Worm (Caenorhabditis elegans) whole organism, late embryonic: ENCODE results near the gene ZK632.4.

Source experiments
- C38D4.7 ChIP-seq: fragments of 200-800 bp; sonication (Bioruptor generic); optimal IDR thresholded peaks from 2 replicates; lab custom pipeline; 2018; ENCODE audit warnings: mild to moderate bottlenecking, missing genetic modification characterization, moderate library complexity, missing compliant biosample characterization
- K09A11.1 ChIP-seq: sonication (generic microtip); optimal IDR thresholded peaks from 2 replicates; lab custom pipeline; 2017; ENCODE audit warnings: antibody characterized with exemption, mild to moderate bottlenecking, missing genetic modification characterization, missing compliant biosample characterization; ENCODE audit not compliant: insufficient read depth
- ama-1 ChIP-seq: fragments of 150-350 bp; optimal IDR thresholded peaks from 2 replicates; lab custom pipeline; 2014
- ceh-18 ChIP-seq: sonication (generic microtip); optimal IDR thresholded peaks from 2 replicates; lab custom pipeline; 2016; ENCODE audit warnings: missing genetic modification characterization, missing compliant biosample characterization
- ceh-34 ChIP-seq: sonication (generic microtip); optimal IDR thresholded peaks from 2 replicates; lab custom pipeline; 2016; ENCODE audit warnings: mild to moderate bottlenecking, missing genetic modification characterization, missing compliant biosample characterization
- dve-1 ChIP-seq: sonication (generic microtip); optimal IDR thresholded peaks from 2 replicates; lab custom pipeline; 2017; ENCODE audit warnings: antibody characterized with exemption, mild to moderate bottlenecking, missing genetic modification characterization, missing compliant biosample characterization
- fkh-10 ChIP-seq: fragments of 150-350 bp; optimal IDR thresholded peaks from 2 replicates; lab custom pipeline; 2014; ENCODE audit warnings: missing biosample characterization, missing genetic modification reagents, missing genetic modification characterization
- pag-3 ChIP-seq: sonication (generic microtip); optimal IDR thresholded peaks from 2 replicates; lab custom pipeline; 2016; ENCODE audit warnings: missing compliant biosample characterization, missing genetic modification characterization, borderline replicate concordance
- unc-55 ChIP-seq: sonication (generic microtip); optimal IDR thresholded peaks from 2 replicates; lab custom pipeline; 2017; ENCODE audit warnings: missing biosample characterization, missing genetic modification reagents, missing genetic modification characterization
- unc-86 ChIP-seq: sonication (generic microtip); optimal IDR thresholded peaks from 2 replicates; lab custom pipeline; 2016; ENCODE audit warnings: missing genetic modification characterization, missing compliant biosample characterization
- zip-5 ChIP-seq: sonication (generic microtip); optimal IDR thresholded peaks from 2 replicates; lab custom pipeline; 2016; ENCODE audit warnings: missing genetic modification characterization, missing compliant biosample characterization

DNA sequence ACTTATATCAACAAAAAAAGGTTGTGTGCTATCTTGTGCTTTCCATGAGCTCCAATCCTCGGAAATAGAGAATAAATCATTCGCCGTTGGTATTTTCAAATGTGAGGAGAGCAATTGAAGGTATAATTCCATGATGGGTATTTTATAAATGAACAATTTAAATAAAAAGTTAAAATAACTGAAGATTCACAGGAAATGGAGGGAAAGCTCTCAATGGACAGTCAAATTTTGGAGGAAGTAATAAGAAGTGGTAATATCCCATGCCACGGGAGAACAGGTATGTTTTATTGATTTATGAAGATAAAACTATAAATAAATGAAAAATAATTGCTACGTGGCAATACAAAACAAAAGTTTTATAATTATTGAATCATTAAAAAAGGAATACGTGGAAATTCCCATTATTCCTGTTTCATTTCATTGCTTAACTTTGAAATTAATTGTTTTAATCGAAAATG lies 24.1 kb downstream of the ZK632.4 start:
- TF ChIP-seq dve-1 (tag; lab: Kevin White, UChicago) (no peak), fkh-10 (GFP tag; lab: Kevin White, UChicago) (no peak), unc-86 (tag; lab: Kevin White, UChicago) (no peak), zip-5 (tag; lab: Kevin White, UChicago) (no peak), unc-55 (GFP tag; lab: Kevin White, UChicago) (no peak), pag-3 (tag; lab: Kevin White, UChicago) (no peak), ceh-34 (tag; lab: Kevin White, UChicago) (no peak), K09A11.1 (tag; lab: Kevin White, UChicago) (no peak), C38D4.7 (GFP tag; lab: Kevin White, UChicago) (no peak), ama-1 (lab: Kevin White, UChicago) (no peak), ceh-18 (no peak)
